Worm (Caenorhabditis elegans) whole organism, late embryonic: Measurements from ENCODE around the gene slc-25A29.

Experiments used
- C08G9.2 ChIP-seq: sonication (generic microtip); optimal IDR thresholded peaks from 2 replicates; lab custom pipeline; 2016; ENCODE audit warnings: mild to moderate bottlenecking, missing genetic modification characterization, moderate library complexity, missing compliant biosample characterization
- F13H6.1 ChIP-seq: sonication (generic microtip); optimal IDR thresholded peaks from 2 replicates; lab custom pipeline; 2016; ENCODE audit warnings: missing genetic modification characterization, missing compliant biosample characterization
- K09A11.1 ChIP-seq: sonication (generic microtip); optimal IDR thresholded peaks from 2 replicates; lab custom pipeline; 2017; ENCODE audit warnings: antibody characterized with exemption, mild to moderate bottlenecking, missing genetic modification characterization, missing compliant biosample characterization; ENCODE audit not compliant: insufficient read depth
- T23F11.4 ChIP-seq: fragments of 200-800 bp; sonication (Bioruptor generic); optimal IDR thresholded peaks from 2 replicates; lab custom pipeline; 2018; ENCODE audit warnings: mild to moderate bottlenecking, missing genetic modification characterization, missing compliant biosample characterization
- ahr-1 ChIP-seq: sonication (generic microtip); optimal IDR thresholded peaks from 2 replicates; lab custom pipeline; 2016; ENCODE audit warnings: missing genetic modification characterization, missing compliant biosample characterization
- ama-1 ChIP-seq: fragments of 150-350 bp; optimal IDR thresholded peaks from 2 replicates; lab custom pipeline; 2014
- ceh-14 ChIP-seq: sonication (generic microtip); optimal IDR thresholded peaks from 2 replicates; lab custom pipeline; 2016; ENCODE audit warnings: missing genotype, missing genetic modification characterization, missing compliant biosample characterization
- ceh-18 ChIP-seq: sonication (generic microtip); optimal IDR thresholded peaks from 2 replicates; lab custom pipeline; 2016; ENCODE audit warnings: missing genetic modification characterization, missing compliant biosample characterization
- ceh-2 ChIP-seq: sonication (generic microtip); optimal IDR thresholded peaks from 2 replicates; lab custom pipeline; 2016; ENCODE audit warnings: missing genotype, missing genetic modification characterization, missing compliant biosample characterization
- ceh-22 ChIP-seq: sonication (generic microtip); optimal IDR thresholded peaks from 2 replicates; lab custom pipeline; 2017; ENCODE audit warnings: missing biosample characterization, missing genetic modification characterization
- ceh-30 ChIP-seq: fragments of 150-350 bp; optimal IDR thresholded peaks from 2 replicates; lab custom pipeline; 2014; ENCODE audit warnings: missing biosample characterization, missing genetic modification characterization
- ceh-31 ChIP-seq: sonication (generic microtip); optimal IDR thresholded peaks from 2 replicates; lab custom pipeline; 2016; ENCODE audit warnings: missing genetic modification characterization, missing compliant biosample characterization
- ceh-34 ChIP-seq: sonication (generic microtip); optimal IDR thresholded peaks from 2 replicates; lab custom pipeline; 2016; ENCODE audit warnings: mild to moderate bottlenecking, missing genetic modification characterization, missing compliant biosample characterization
- ceh-45 ChIP-seq: fragments of 200-800 bp; sonication (Bioruptor generic); IDR thresholded peaks from 2 replicates; pipeline ENCODE4 v1.3.6; 2022; ENCODE audit warnings: missing genetic modification reagents, missing genetic modification characterization, missing compliant biosample characterization
- ceh-48 ChIP-seq: sonication (generic microtip); optimal IDR thresholded peaks from 2 replicates; lab custom pipeline; 2016; ENCODE audit warnings: missing genetic modification characterization, inconsistent platforms, missing compliant biosample characterization
- ceh-6 ChIP-seq: fragments of 200-800 bp; sonication (Bioruptor generic); optimal IDR thresholded peaks from 2 replicates; lab custom pipeline; 2018; ENCODE audit warnings: mild to moderate bottlenecking, missing genetic modification characterization, missing compliant biosample characterization
- ceh-9 ChIP-seq: sonication (generic microtip); optimal IDR thresholded peaks from 2 replicates; lab custom pipeline; 2016; ENCODE audit warnings: mild to moderate bottlenecking, missing genetic modification characterization, inconsistent platforms, missing compliant biosample characterization
- che-1 ChIP-seq: sonication (generic microtip); optimal IDR thresholded peaks from 2 replicates; lab custom pipeline; 2016; ENCODE audit warnings: mild to moderate bottlenecking, missing genetic modification characterization, missing compliant biosample characterization
- dmd-4 ChIP-seq: sonication (generic microtip); optimal IDR thresholded peaks from 2 replicates; lab custom pipeline; 2016; ENCODE audit warnings: borderline replicate concordance, missing genetic modification characterization, missing compliant biosample characterization
- dve-1 ChIP-seq: sonication (generic microtip); optimal IDR thresholded peaks from 2 replicates; lab custom pipeline; 2017; ENCODE audit warnings: antibody characterized with exemption, mild to moderate bottlenecking, missing genetic modification characterization, missing compliant biosample characterization
- ets-4 ChIP-seq: sonication (generic microtip); optimal IDR thresholded peaks from 2 replicates; lab custom pipeline; 2016; ENCODE audit warnings: missing genetic modification characterization, missing compliant biosample characterization
- eyg-1 ChIP-seq: sonication (generic microtip); optimal IDR thresholded peaks from 2 replicates; lab custom pipeline; 2016; ENCODE audit warnings: missing genotype, missing genetic modification characterization, missing compliant biosample characterization
- fax-1 ChIP-seq: sonication (generic microtip); optimal IDR thresholded peaks from 2 replicates; lab custom pipeline; 2016; ENCODE audit warnings: missing genotype, missing genetic modification characterization, missing compliant biosample characterization
- fkh-6 ChIP-seq: sonication (generic microtip); optimal IDR thresholded peaks from 2 replicates; lab custom pipeline; 2016; ENCODE audit warnings: missing genetic modification characterization, missing compliant biosample characterization
- gmeb-2 ChIP-seq: sonication (generic microtip); optimal IDR thresholded peaks from 2 replicates; lab custom pipeline; 2016; ENCODE audit warnings: missing genetic modification characterization, inconsistent platforms, missing compliant biosample characterization
- hlh-15 ChIP-seq: sonication (generic microtip); optimal IDR thresholded peaks from 2 replicates; lab custom pipeline; 2016; ENCODE audit warnings: missing genetic modification characterization, missing compliant biosample characterization
- hlh-6 ChIP-seq: sonication (generic microtip); optimal IDR thresholded peaks from 2 replicates; lab custom pipeline; 2016; ENCODE audit warnings: missing genotype, missing genetic modification characterization, missing compliant biosample characterization
- madf-2 ChIP-seq: sonication (generic microtip); optimal IDR thresholded peaks from 2 replicates; lab custom pipeline; 2017; ENCODE audit warnings: missing genetic modification characterization, missing compliant biosample characterization
- nhr-11 ChIP-seq: fragments of 150-350 bp; optimal IDR thresholded peaks from 2 replicates; lab custom pipeline; 2014; ENCODE audit warnings: missing biosample characterization, missing genetic modification characterization
- nhr-232 ChIP-seq: sonication (generic microtip); optimal IDR thresholded peaks from 2 replicates; lab custom pipeline; 2016; ENCODE audit warnings: missing genetic modification characterization, missing compliant biosample characterization
- npax-4 ChIP-seq: sonication (generic microtip); optimal IDR thresholded peaks from 2 replicates; lab custom pipeline; 2016; ENCODE audit warnings: missing genetic modification characterization, missing compliant biosample characterization
- odd-2 ChIP-seq: sonication (generic microtip); optimal IDR thresholded peaks from 2 replicates; lab custom pipeline; 2017; ENCODE audit warnings: antibody characterized with exemption, mild to moderate bottlenecking, missing genetic modification characterization, missing compliant biosample characterization
- pag-3 ChIP-seq: sonication (generic microtip); optimal IDR thresholded peaks from 2 replicates; lab custom pipeline; 2016; ENCODE audit warnings: missing compliant biosample characterization, missing genetic modification characterization, borderline replicate concordance
- pat-9 ChIP-seq: fragments of 200-800 bp; sonication (Bioruptor generic); optimal IDR thresholded peaks from 2 replicates; lab custom pipeline; 2018; ENCODE audit warnings: mild to moderate bottlenecking, missing genetic modification characterization, moderate library complexity, missing compliant biosample characterization
- pax-1 ChIP-seq: fragments of 150-350 bp; optimal IDR thresholded peaks from 2 replicates; lab custom pipeline; 2014; ENCODE audit warnings: missing biosample characterization, missing genetic modification characterization
- pha-4 ChIP-seq: fragments of 150-350 bp; optimal IDR thresholded peaks from 2 replicates; lab custom pipeline; 2018; ENCODE audit warnings: missing biosample characterization, missing genetic modification reagents, missing genetic modification characterization
- pqm-1 ChIP-seq: sonication (generic microtip); optimal IDR thresholded peaks from 2 replicates; lab custom pipeline; 2016; ENCODE audit warnings: missing genetic modification characterization, missing compliant biosample characterization
- pros-1 ChIP-seq: fragments of 150-350 bp; optimal IDR thresholded peaks from 2 replicates; lab custom pipeline; 2014; ENCODE audit warnings: missing biosample characterization, missing genetic modification reagents, missing genetic modification characterization
- ref-2 ChIP-seq: sonication (generic microtip); optimal IDR thresholded peaks from 2 replicates; lab custom pipeline; 2016; ENCODE audit warnings: missing genetic modification characterization, missing compliant biosample characterization
- syd-9 ChIP-seq: sonication (generic microtip); optimal IDR thresholded peaks from 2 replicates; lab custom pipeline; 2016; ENCODE audit warnings: mild to moderate bottlenecking, missing genetic modification characterization, moderate library complexity, missing compliant biosample characterization
- tbx-7 ChIP-seq: sonication (generic microtip); optimal IDR thresholded peaks from 2 replicates; lab custom pipeline; 2016; ENCODE audit warnings: missing genotype, missing genetic modification characterization, missing compliant biosample characterization
- ttx-3 ChIP-seq: sonication (generic microtip); optimal IDR thresholded peaks from 2 replicates; lab custom pipeline; 2016; ENCODE audit warnings: missing genetic modification reagents, missing genetic modification characterization, missing compliant biosample characterization
- unc-42 ChIP-seq: sonication (generic microtip); optimal IDR thresholded peaks from 2 replicates; lab custom pipeline; 2016; ENCODE audit warnings: missing genotype, missing genetic modification characterization, missing compliant biosample characterization
- unc-55 ChIP-seq: sonication (generic microtip); optimal IDR thresholded peaks from 2 replicates; lab custom pipeline; 2017; ENCODE audit warnings: missing biosample characterization, missing genetic modification reagents, missing genetic modification characterization
- unc-86 ChIP-seq: sonication (generic microtip); optimal IDR thresholded peaks from 2 replicates; lab custom pipeline; 2016; ENCODE audit warnings: missing genetic modification characterization, missing compliant biosample characterization
- zip-5 ChIP-seq: sonication (generic microtip); optimal IDR thresholded peaks from 2 replicates; lab custom pipeline; 2016; ENCODE audit warnings: missing genetic modification characterization, missing compliant biosample characterization
- ztf-16 ChIP-seq: sonication (generic microtip); optimal IDR thresholded peaks from 2 replicates; lab custom pipeline; 2017; ENCODE audit warnings: missing genetic modification characterization, missing compliant biosample characterization

slc-25A29 gene

DNA sequence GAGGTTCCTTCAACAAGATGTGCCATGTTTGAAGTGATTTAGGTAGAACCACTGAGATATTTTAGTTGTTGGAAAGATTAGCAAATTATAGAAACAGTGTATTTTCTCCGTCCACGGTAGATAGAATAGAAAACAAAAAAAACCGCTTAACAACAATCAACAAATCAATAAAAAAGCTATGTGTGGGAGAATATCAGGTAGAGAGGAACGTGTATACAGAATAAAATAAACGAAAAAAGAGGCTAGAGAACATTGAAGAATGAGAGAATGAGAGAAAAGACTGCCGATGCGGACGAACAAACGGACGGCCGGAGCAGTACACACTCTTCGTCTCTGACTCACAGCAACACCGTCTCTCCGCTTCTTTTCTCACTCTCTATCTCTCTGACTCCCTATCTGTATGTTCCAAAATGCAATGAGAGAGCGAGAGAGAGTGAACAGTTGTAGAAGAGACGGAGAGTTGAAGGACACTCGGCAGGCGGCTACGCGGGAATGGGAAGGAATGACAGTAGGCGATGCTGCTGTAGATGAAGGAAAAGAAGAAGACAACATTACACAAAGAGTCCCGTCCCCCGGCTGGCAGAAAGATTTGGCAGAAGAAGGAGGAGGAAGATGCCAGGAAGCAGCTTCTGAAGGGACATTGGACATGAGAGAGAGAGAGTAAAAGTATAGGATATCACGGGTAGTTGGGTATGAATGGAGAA, 38.8 kb upstream of the slc-25A29 start, which contains the start of gene unc-112 (continued):
- TF ChIP-seq dmd-4 (tag; lab: Kevin White, UChicago), result peak; percentile 32
- TF ChIP-seq tbx-7 (tag; lab: Kevin White, UChicago), result no peak
- peak; percentile 89 for TF ChIP-seq ref-2 (tag; lab: Kevin White, UChicago)
- TF ChIP-seq pros-1 (tag; lab: Kevin White, UChicago), result peak; percentile 32

ce11 chrV:14695713-14696112, 37.7 kb upstream of the slc-25A29 start:
- TF ChIP-seq ceh-18 (tag; lab: Kevin White, UChicago), result peak; percentile 30
- peak; percentile 44 for TF ChIP-seq unc-55 (GFP tag; lab: Kevin White, UChicago)
- no peak for TF ChIP-seq ceh-34 (tag; lab: Kevin White, UChicago)
- TF ChIP-seq, all 69 proteins: peak for 2

- TF ChIP-seq hlh-6 (tag; lab: Kevin White, UChicago) (no peak), syd-9 (tag; lab: Kevin White, UChicago) (no peak), ceh-2 (tag; lab: Kevin White, UChicago) (no peak), pat-9 (tag; lab: Kevin White, UChicago) (peak; percentile 48), pag-3 (tag; lab: Kevin White, UChicago) (no peak), dmd-4 (tag; lab: Kevin White, UChicago) (peak; percentile 49), K09A11.1 (no peak), hlh-15 (tag; lab: Kevin White, UChicago) (peak; percentile 36), ztf-16 (tag; lab: Kevin White, UChicago) (peak; percentile 3), ceh-48 (tag; lab: Kevin White, UChicago) (peak; percentile 15), zip-5 (tag; lab: Kevin White, UChicago) (no peak), ceh-6 (GFP tag; lab: Kevin White, UChicago) (peak; percentile 20), ttx-3 (tag; lab: Kevin White, UChicago) (no peak), ceh-14 (no peak), pqm-1 (tag; lab: Kevin White, UChicago) (no peak), dve-1 (no peak), eyg-1 (tag; lab: Kevin White, UChicago) (no peak), nhr-232 (tag; lab: Kevin White, UChicago) (no peak), unc-55 (GFP tag; lab: Kevin White, UChicago) (no peak), ceh-34 (tag; lab: Kevin White, UChicago) (no peak), gmeb-2 (tag; lab: Kevin White, UChicago) (peak; percentile 57), ceh-22 (no peak), ceh-45 (GFP tag; lab: Robert Waterston, UW) (no peak), ets-4 (tag; lab: Kevin White, UChicago) (no peak), T23F11.4 (no peak), madf-2 (tag; lab: Kevin White, UChicago) (no peak), pha-4 (no peak), pax-1 (tag; lab: Kevin White, UChicago) (no peak), pros-1 (tag; lab: Kevin White, UChicago) (no peak), ama-1 (lab: Kevin White, UChicago) (no peak), ceh-31 (no peak), nhr-11 (no peak), che-1 (peak; percentile 57), ceh-9 (tag; lab: Kevin White, UChicago) (no peak), odd-2 (tag; lab: Kevin White, UChicago) (no peak), C08G9.2 (tag; lab: Kevin White, UChicago) (peak; percentile 24), ceh-30 (tag; lab: Kevin White, UChicago) (no peak), ahr-1 (no peak), npax-4 (tag; lab: Kevin White, UChicago) (no peak), fkh-6 (no peak), fax-1 (tag; lab: Kevin White, UChicago) (peak; percentile 15), unc-42 (tag; lab: Kevin White, UChicago) (no peak), unc-86 (tag; lab: Kevin White, UChicago) (no peak), F13H6.1 (tag; lab: Kevin White, UChicago) (no peak)
Observed at ce11 chrV:14689060-14689750, 31.2 kb upstream of the slc-25A29 start, which contains the start of gene gasr-8. TSS of gene gasr-8 (plus strand) at chrV:14689110.
